Fruit fly (Drosophila melanogaster): ENCODE data around the gene Nnf1b.

dm6 chr2L:827049-827448 lies 16.7 kb downstream of the Nnf1b start:
- TF ChIP-seq CG7045 (GFP tag; optimal IDR thresholded peaks at IDR 0.05) (no peak), kay (GFP tag; ENCODE audit: borderline replicate concordance) (no peak), cic (GFP tag; optimal IDR thresholded peaks at IDR 0.05) (no peak)
